Worm (Caenorhabditis elegans) whole organism, L2 larva: ENCODE measurements around the gene seld-1.

ENCODE experiments used
- C34F6.9 ChIP-seq: fragments of 150-350 bp; optimal IDR thresholded peaks from 2 replicates; lab custom pipeline; 2014; ENCODE audit warnings: missing biosample characterization, missing genetic modification characterization
- ZK546.5 ChIP-seq: sonication (generic microtip); optimal IDR thresholded peaks from 2 replicates; lab custom pipeline; 2017; ENCODE audit warnings: missing biosample characterization, missing genetic modification characterization
- aly-2 ChIP-seq: fragments of 150-350 bp; optimal IDR thresholded peaks from 2 replicates; lab custom pipeline; 2014; ENCODE audit warnings: missing biosample characterization, missing genetic modification characterization
- ama-1 ChIP-seq: fragments of 150-350 bp; optimal IDR thresholded peaks from 2 replicates; lab custom pipeline; 2018; ENCODE audit warnings: inconsistent platforms
- blmp-1 ChIP-seq: sonication (generic microtip); optimal IDR thresholded peaks from 2 replicates; lab custom pipeline; 2017; ENCODE audit warnings: missing genetic modification characterization, mild to moderate bottlenecking, missing compliant biosample characterization, antibody characterized with exemption, moderate library complexity; ENCODE audit not compliant: insufficient read depth
- ceh-82 ChIP-seq: fragments of 150-350 bp; optimal IDR thresholded peaks from 2 replicates; lab custom pipeline; 2014; ENCODE audit warnings: missing biosample characterization, missing genetic modification characterization
- crh-2 ChIP-seq: sonication (generic microtip); optimal IDR thresholded peaks from 2 replicates; lab custom pipeline; 2017; ENCODE audit warnings: missing biosample characterization, missing genetic modification characterization
- egl-27 ChIP-seq: sonication (generic microtip); optimal IDR thresholded peaks from 3 replicates; lab custom pipeline; 2017; ENCODE audit warnings: missing biosample characterization, missing genetic modification reagents, missing genetic modification characterization
- elt-1 ChIP-seq: fragments of 150-350 bp; optimal IDR thresholded peaks from 2 replicates; lab custom pipeline; 2014; ENCODE audit warnings: missing biosample characterization, missing genetic modification characterization
- elt-3 ChIP-seq: sonication (generic microtip); optimal IDR thresholded peaks from 2 replicates; lab custom pipeline; 2017; ENCODE audit warnings: missing biosample characterization, missing genetic modification characterization
- gmeb-1 ChIP-seq: fragments of 150-350 bp; optimal IDR thresholded peaks from 2 replicates; lab custom pipeline; 2014; ENCODE audit warnings: missing biosample characterization, missing genetic modification characterization
- lin-11 ChIP-seq: fragments of 150-350 bp; sonication (generic microtip); optimal IDR thresholded peaks from 2 replicates; lab custom pipeline; 2014; ENCODE audit warnings: missing biosample characterization, missing genetic modification characterization, inconsistent platforms, mixed read lengths
- lin-39 ChIP-seq: fragments of 150-350 bp; optimal IDR thresholded peaks from 2 replicates; lab custom pipeline; 2014; ENCODE audit warnings: missing biosample characterization, missing genetic modification reagents, missing genetic modification characterization
- lsy-2 ChIP-seq, 2 experiments: fragments of 150-350 bp in 1 of 2; sonication (generic microtip) in 1 of 2; optimal IDR thresholded peaks; 2 replicates each; lab custom pipeline; 2014 to 2017; ENCODE audit warnings: missing biosample characterization in 2 of 2, missing genetic modification characterization in 2 of 2
- mab-5 ChIP-seq: fragments of 150-350 bp; optimal IDR thresholded peaks from 2 replicates; lab custom pipeline; 2014; ENCODE audit warnings: missing biosample characterization, missing genetic modification characterization
- mdl-1 ChIP-seq, 2 experiments: fragments of 150-350 bp in 1 of 2; sonication (generic microtip) in 1 of 2; optimal IDR thresholded peaks; 2 replicates each; lab custom pipeline; 2017; ENCODE audit warnings: missing biosample characterization in 2 of 2, missing genetic modification characterization in 2 of 2
- nhr-11 ChIP-seq: fragments of 150-350 bp; optimal IDR thresholded peaks from 2 replicates; lab custom pipeline; 2014; ENCODE audit warnings: missing biosample characterization, missing genetic modification characterization
- nhr-12 ChIP-seq: fragments of 150-350 bp; optimal IDR thresholded peaks from 2 replicates; lab custom pipeline; 2014; ENCODE audit warnings: missing biosample characterization, missing genetic modification characterization
- nhr-129 ChIP-seq: fragments of 150-350 bp; optimal IDR thresholded peaks from 2 replicates; lab custom pipeline; 2014; ENCODE audit warnings: missing biosample characterization, missing genetic modification characterization
- nhr-23 ChIP-seq: fragments of 150-350 bp; optimal IDR thresholded peaks from 2 replicates; lab custom pipeline; 2014; ENCODE audit warnings: missing biosample characterization, missing genetic modification reagents, missing genetic modification characterization
- nhr-237 ChIP-seq: fragments of 150-350 bp; optimal IDR thresholded peaks from 2 replicates; lab custom pipeline; 2014; ENCODE audit warnings: missing biosample characterization, missing genetic modification characterization
- nhr-25 ChIP-seq: fragments of 150-350 bp; sonication (generic microtip); optimal IDR thresholded peaks from 3 replicates; lab custom pipeline; 2014; ENCODE audit warnings: missing biosample characterization, missing genetic modification characterization
- nhr-6 ChIP-seq: fragments of 150-350 bp; optimal IDR thresholded peaks from 2 replicates; lab custom pipeline; 2014; ENCODE audit warnings: missing biosample characterization, missing genetic modification characterization
- nhr-77 ChIP-seq: fragments of 150-350 bp; optimal IDR thresholded peaks from 2 replicates; lab custom pipeline; 2014; ENCODE audit warnings: missing biosample characterization, missing genetic modification characterization
- peb-1 ChIP-seq: fragments of 150-350 bp; optimal IDR thresholded peaks from 2 replicates; lab custom pipeline; 2014; ENCODE audit warnings: missing biosample characterization, missing genetic modification characterization
- skn-1 ChIP-seq: sonication (generic microtip); optimal IDR thresholded peaks from 2 replicates; lab custom pipeline; 2017; ENCODE audit warnings: missing biosample characterization, missing genetic modification characterization
- sma-3 ChIP-seq: sonication (generic microtip); optimal IDR thresholded peaks from 2 replicates; lab custom pipeline; 2016; ENCODE audit warnings: missing genetic modification reagents, missing genetic modification characterization, missing compliant biosample characterization
- sma-9 ChIP-seq, 2 experiments: fragments of 150-350 bp in 1 of 2; sonication (generic microtip) in 1 of 2; optimal IDR thresholded peaks; 2 replicates each; lab custom pipeline; 2014 to 2016; ENCODE audit warnings: missing genetic modification characterization in 2 of 2, mild to moderate bottlenecking in 1 of 2, missing biosample characterization in 1 of 2, missing compliant biosample characterization in 1 of 2, missing genetic modification reagents in 1 of 2, moderate library complexity in 1 of 2
- snpc-4 ChIP-seq: fragments of 150-350 bp; optimal IDR thresholded peaks from 2 replicates; lab custom pipeline; 2014; ENCODE audit warnings: missing biosample characterization, missing genetic modification characterization
- unc-39 ChIP-seq: fragments of 150-350 bp; optimal IDR thresholded peaks from 2 replicates; lab custom pipeline; 2014; ENCODE audit warnings: missing biosample characterization, missing genetic modification characterization
- unc-55 ChIP-seq: fragments of 150-350 bp; sonication (generic microtip); optimal IDR thresholded peaks from 3 replicates; lab custom pipeline; 2014; ENCODE audit warnings: missing biosample characterization, missing genetic modification reagents, missing genetic modification characterization
- ztf-1 ChIP-seq: fragments of 200-800 bp; sonication (Bioruptor generic); conservative IDR thresholded peaks from 2 replicates; pipeline ENCODE4 v1.3.6; 2022; ENCODE audit warnings: missing genetic modification characterization, missing compliant biosample characterization
- ztf-11 ChIP-seq: sonication (generic microtip); optimal IDR thresholded peaks from 2 replicates; lab custom pipeline; 2017; ENCODE audit warnings: missing biosample characterization, missing genetic modification characterization
- ztf-4 ChIP-seq: fragments of 150-350 bp; optimal IDR thresholded peaks from 2 replicates; lab custom pipeline; 2014; ENCODE audit warnings: missing biosample characterization, missing genetic modification characterization

Gene seld-1

ce11 chrIV:13512112-13512569 is 6.9 kb downstream of the seld-1 start, which contains the start of gene puf-3:
TSS of gene puf-3 (minus strand) at chrIV:13512162.
- TF ChIP-seq nhr-25 (tag; lab: Kevin White, UChicago) = no peak
- TF ChIP-seq ztf-11 (tag; lab: Kevin White, UChicago) = no peak
- TF ChIP-seq blmp-1 (tag; lab: Kevin White, UChicago) = no peak
- no peak for TF ChIP-seq nhr-23 (tag; lab: Kevin White, UChicago)
- no peak for TF ChIP-seq skn-1
- TF ChIP-seq snpc-4 (tag; lab: Kevin White, UChicago) = no peak
- TF ChIP-seq nhr-11 (tag; lab: Kevin White, UChicago) = no peak
- TF ChIP-seq ama-1 = no peak
- TF ChIP-seq gmeb-1 = no peak
- no peak for TF ChIP-seq sma-3 (GFP tag; lab: Kevin White, UChicago)
- no peak for TF ChIP-seq elt-3
- no peak for TF ChIP-seq sma-9 (GFP tag; optimal IDR thresholded peaks at IDR 0.05; lab: Kevin White, UChicago)
- TF ChIP-seq sma-9 (tag; optimal IDR thresholded peaks at IDR 0.05; lab: Kevin White, UChicago) = no peak
- no peak for TF ChIP-seq lin-39 (tag; lab: Kevin White, UChicago)

ce11 chrIV:13513010-13513409 is 7.8 kb downstream of the seld-1 start:
- TF ChIP-seq nhr-129 (tag; lab: Kevin White, UChicago) (peak; percentile 14), mab-5 (tag; lab: Kevin White, UChicago) (no peak)

ce11 chrIV:13521785-13522184 is 16.5 kb downstream of the seld-1 start, which contains the start of gene dcap-2:
TSS of gene dcap-2 (minus strand) at chrIV:13521870.
- TF ChIP-seq ztf-1 = no peak
- no peak for TF ChIP-seq lin-11 (tag; lab: Kevin White, UChicago)
- TF ChIP-seq crh-2 (tag; lab: Kevin White, UChicago) = peak; percentile 4
- no peak for TF ChIP-seq mab-5 (tag; lab: Kevin White, UChicago)
- TF ChIP-seq nhr-237 (tag; lab: Kevin White, UChicago) = no peak
- peak in 1 of 2 experiments; percentile 56 for TF ChIP-seq lsy-2 (tag; optimal IDR thresholded peaks at IDR 0.05; lab: Kevin White, UChicago)
- no peak for TF ChIP-seq nhr-6 (tag; lab: Kevin White, UChicago)
- TF ChIP-seq unc-55 = peak; percentile 60
- TF ChIP-seq ama-1 = no peak
- peak; percentile 2 for TF ChIP-seq nhr-129 (tag; lab: Kevin White, UChicago)
- TF ChIP-seq sma-9 (GFP tag; optimal IDR thresholded peaks at IDR 0.05; lab: Kevin White, UChicago) = no peak
- no peak for TF ChIP-seq sma-9 (tag; optimal IDR thresholded peaks at IDR 0.05; lab: Kevin White, UChicago)
- TF ChIP-seq C34F6.9 (tag; lab: Kevin White, UChicago) = peak; percentile 57
- no peak for TF ChIP-seq ceh-82 (tag; lab: Kevin White, UChicago)
- TF ChIP-seq, all 48 proteins: peak for 5

ce11 chrIV:13525223-13525622 is 20.0 kb downstream of the seld-1 start:
- TF ChIP-seq ztf-11 (tag; lab: Kevin White, UChicago) = no peak
- no peak for TF ChIP-seq elt-1 (tag; lab: Kevin White, UChicago)
- TF ChIP-seq peb-1 (tag; lab: Kevin White, UChicago) = no peak
- TF ChIP-seq nhr-77 = no peak
- no peak for TF ChIP-seq mdl-1 (tag; optimal IDR thresholded peaks at IDR 0.05; lab: Kevin White, UChicago)
- TF ChIP-seq snpc-4 (tag; lab: Kevin White, UChicago) = no peak
- no peak for TF ChIP-seq blmp-1 (tag; lab: Kevin White, UChicago)
- TF ChIP-seq egl-27 (tag; lab: Kevin White, UChicago) = no peak
- no peak for TF ChIP-seq C34F6.9 (tag; lab: Kevin White, UChicago)
- no peak for TF ChIP-seq sma-9 (GFP tag; optimal IDR thresholded peaks at IDR 0.05; lab: Kevin White, UChicago)
- TF ChIP-seq sma-9 (tag; optimal IDR thresholded peaks at IDR 0.05; lab: Kevin White, UChicago) = no peak
- TF ChIP-seq ama-1 = no peak
- no peak for TF ChIP-seq aly-2 (tag; lab: Kevin White, UChicago)
- TF ChIP-seq crh-2 (tag; lab: Kevin White, UChicago) = no peak
- TF ChIP-seq ztf-1 = no peak

ce11 chrIV:13538901-13539300 is 33.7 kb downstream of the seld-1 start:
- TF ChIP-seq ztf-4 (tag; lab: Kevin White, UChicago) = no peak
- TF ChIP-seq unc-39 (tag; lab: Kevin White, UChicago) = no peak
- TF ChIP-seq nhr-237 (tag; lab: Kevin White, UChicago) = no peak
- peak; percentile 5 to 84 for TF ChIP-seq lsy-2 (tag; optimal IDR thresholded peaks at IDR 0.05; lab: Kevin White, UChicago)
- no peak for TF ChIP-seq ZK546.5 (tag; lab: Kevin White, UChicago)
- no peak for TF ChIP-seq elt-1 (tag; lab: Kevin White, UChicago)
- no peak for TF ChIP-seq nhr-12 (tag; lab: Kevin White, UChicago)
